Fruit fly (Drosophila melanogaster) whole organism, embryonic: ENCODE measurements around the gene CG8870.

Experiments used
- Aef1 ChIP-seq: fragments of 200-800 bp; sonication (Bioruptor generic); IDR thresholded peaks from 3 replicates; pipeline ENCODE4 v1.3.6; 2022; ENCODE audit warnings: missing biosample characterization, missing genetic modification characterization
- BtbVII ChIP-seq: fragments of 200-800 bp; sonication (Bioruptor generic); optimal IDR thresholded peaks from 3 replicates; lab custom pipeline; 2017; ENCODE audit warnings: missing biosample characterization, mild to moderate bottlenecking, missing genetic modification characterization
- C15 ChIP-seq: fragments of 200-800 bp; sonication (Bioruptor generic); IDR thresholded peaks from 3 replicates; pipeline ENCODE4 v1.3.6; 2022; ENCODE audit warnings: missing biosample characterization, missing genetic modification characterization
- CG13287 ChIP-seq: fragments of 200-800 bp; sonication (Bioruptor generic); IDR thresholded peaks from 2 replicates; pipeline ENCODE4 v1.3.6; 2022; ENCODE audit warnings: missing biosample characterization, missing genetic modification characterization; ENCODE audit not compliant: partially characterized antibody
- CG1602 ChIP-seq: fragments of 200-800 bp; sonication (Bioruptor generic); optimal IDR thresholded peaks from 3 replicates; lab custom pipeline; 2016; ENCODE audit warnings: missing biosample characterization, missing genetic modification characterization
- CG18262 ChIP-seq: fragments of 200-800 bp; optimal IDR thresholded peaks from 3 replicates; lab custom pipeline; 2019; ENCODE audit warnings: missing biosample characterization, mild to moderate bottlenecking, missing genetic modification characterization, moderate library complexity
- CG2199 ChIP-seq: fragments of 200-800 bp; sonication (Bioruptor generic); IDR thresholded peaks from 3 replicates; pipeline ENCODE4 v1.3.6; 2022; ENCODE audit warnings: missing biosample characterization, missing genetic modification characterization
- CG34224 ChIP-seq: fragments of 200-800 bp; sonication (Bioruptor generic); IDR thresholded peaks from 3 replicates; pipeline ENCODE4 v1.3.6; 2022; ENCODE audit warnings: missing biosample characterization, missing genetic modification characterization; ENCODE audit not compliant: partially characterized antibody
- CG34422 ChIP-seq: fragments of 200-800 bp; sonication (Bioruptor generic); IDR thresholded peaks from 3 replicates; pipeline ENCODE4 v1.3.6; 2022; ENCODE audit warnings: missing biosample characterization, missing genetic modification characterization
- CG4730 ChIP-seq: fragments of 200-800 bp; sonication (Bioruptor generic); IDR thresholded peaks from 2 replicates; pipeline ENCODE4 v1.3.6; 2022; ENCODE audit warnings: missing biosample characterization, missing genetic modification characterization
- CG6175 ChIP-seq: fragments of 200-800 bp; sonication (Bioruptor generic); IDR thresholded peaks from 3 replicates; pipeline ENCODE4 v1.3.6; 2022; ENCODE audit warnings: missing biosample characterization, missing genetic modification characterization
- CG6254 ChIP-seq: fragments of 200-800 bp; sonication (Bioruptor generic); optimal IDR thresholded peaks from 3 replicates; lab custom pipeline; 2017; ENCODE audit warnings: mild to moderate bottlenecking, missing biosample characterization, missing genetic modification reagents, missing genetic modification characterization
- CG6654 ChIP-seq: fragments of 200-800 bp; sonication (Bioruptor generic); optimal IDR thresholded peaks from 2 replicates; lab custom pipeline; 2017; ENCODE audit warnings: missing biosample characterization, mild to moderate bottlenecking, missing genetic modification characterization
- CG7357 ChIP-seq: fragments of 200-800 bp; sonication (Bioruptor generic); IDR thresholded peaks from 3 replicates; pipeline ENCODE4 v1.3.6; 2022; ENCODE audit warnings: missing biosample characterization, missing genetic modification characterization
- CG7786 ChIP-seq: fragments of 200-800 bp; sonication (Bioruptor generic); optimal IDR thresholded peaks from 2 replicates; lab custom pipeline; 2016; ENCODE audit warnings: missing biosample characterization, missing genetic modification characterization
- CG7928 ChIP-seq: fragments of 200-800 bp; sonication (Bioruptor generic); optimal IDR thresholded peaks from 2 replicates; lab custom pipeline; 2017; ENCODE audit warnings: missing biosample characterization, mild to moderate bottlenecking, missing genetic modification characterization
- CG7963 ChIP-seq: fragments of 200-800 bp; sonication (Bioruptor generic); IDR thresholded peaks from 3 replicates; pipeline ENCODE4 v1.3.6; 2022; ENCODE audit warnings: missing biosample characterization, missing genetic modification characterization; ENCODE audit not compliant: partially characterized antibody
- CG8281 ChIP-seq: fragments of 200-800 bp; sonication (Bioruptor generic); optimal IDR thresholded peaks from 2 replicates; lab custom pipeline; 2018; ENCODE audit warnings: missing biosample characterization, mild to moderate bottlenecking, missing genetic modification characterization, moderate library complexity
- CG8290 ChIP-seq, 3 experiments: fragments of 200-800 bp; sonication (Bioruptor generic); optimal IDR thresholded peaks; 2 replicates each; lab custom pipeline; 2016 to 2019; ENCODE audit warnings: missing biosample characterization in 3 of 3, missing genetic modification characterization in 3 of 3, mild to moderate bottlenecking in 2 of 3, moderate library complexity in 1 of 3
- CrebB ChIP-seq: fragments of 200-800 bp; sonication (Bioruptor generic); optimal IDR thresholded peaks from 3 replicates; lab custom pipeline; 2018; ENCODE audit warnings: missing biosample characterization, mild to moderate bottlenecking, missing genetic modification characterization
- D19B ChIP-seq: fragments of 200-800 bp; sonication (Bioruptor generic); optimal IDR thresholded peaks from 2 replicates; lab custom pipeline; 2017; ENCODE audit warnings: missing biosample characterization, mild to moderate bottlenecking, missing genetic modification characterization
- Dad ChIP-seq: fragments of 200-800 bp; sonication (Bioruptor generic); optimal IDR thresholded peaks from 3 replicates; lab custom pipeline; 2016; ENCODE audit warnings: missing biosample characterization, missing genetic modification characterization
- Dll ChIP-seq: fragments of 200-800 bp; sonication (Bioruptor generic); IDR thresholded peaks from 4 replicates; pipeline ENCODE4 v1.3.6; 2022; ENCODE audit warnings: missing biosample characterization, missing genetic modification characterization; ENCODE audit not compliant: partially characterized antibody
- ERR ChIP-seq: fragments of 200-800 bp; sonication (Bioruptor generic); optimal IDR thresholded peaks from 2 replicates; lab custom pipeline; 2016; ENCODE audit warnings: missing biosample characterization, missing genetic modification characterization
- Eip74EF ChIP-seq, 2 experiments: fragments of 200-800 bp in 1 of 2; fragments of >200 bp in 1 of 2; sonication (Bioruptor generic) in 1 of 2; optimal IDR thresholded peaks; 2 replicates each; lab custom pipeline; 2017 to 2019; ENCODE audit warnings: missing biosample characterization in 2 of 2, missing genetic modification characterization in 2 of 2, mild to moderate bottlenecking in 1 of 2, moderate library complexity in 1 of 2
- Ets65A ChIP-seq: fragments of 200-800 bp; sonication (Bioruptor generic); peaks from one replicate; lab custom pipeline; 2016; ENCODE audit warnings: missing biosample characterization, missing genetic modification characterization
- Ets97D ChIP-seq: fragments of 200-800 bp; sonication (Bioruptor generic); optimal IDR thresholded peaks from 3 replicates; lab custom pipeline; 2016; ENCODE audit warnings: missing biosample characterization, missing genetic modification characterization
- Lhr ChIP-seq: fragments of 200-800 bp; sonication (Bioruptor generic); optimal IDR thresholded peaks from 3 replicates; lab custom pipeline; 2017; ENCODE audit warnings: mild to moderate bottlenecking, missing biosample characterization, missing genetic modification reagents, missing genetic modification characterization
- Pdp1 ChIP-seq, 2 experiments: fragments of 200-800 bp; sonication (Bioruptor generic); optimal IDR thresholded peaks; 3 replicates each; lab custom pipeline; 2016; ENCODE audit warnings: missing biosample characterization in 2 of 2, missing genetic modification characterization in 2 of 2, mild to moderate bottlenecking in 1 of 2, moderate library complexity in 1 of 2
- Ptx1 ChIP-seq: fragments of 200-800 bp; sonication (Bioruptor generic); IDR thresholded peaks from 2 replicates; pipeline ENCODE4 v1.3.6; 2022; ENCODE audit warnings: missing biosample characterization, missing genetic modification characterization
- Sox102F ChIP-seq: fragments of 200-800 bp; sonication (Bioruptor generic); optimal IDR thresholded peaks from 2 replicates; lab custom pipeline; 2018; ENCODE audit warnings: missing biosample characterization, mild to moderate bottlenecking, missing genetic modification characterization, moderate library complexity
- Taf1 ChIP-seq: fragments of 200-800 bp; sonication (Bioruptor generic); IDR thresholded peaks from 2 replicates; pipeline ENCODE4 v1.3.6; 2022; ENCODE audit warnings: missing biosample characterization, missing genetic modification characterization
- Xrp1 ChIP-seq: fragments of 200-800 bp; sonication (Bioruptor generic); IDR thresholded peaks from 2 replicates; pipeline ENCODE4 v1.3.6; 2022; ENCODE audit warnings: missing biosample characterization, missing genetic modification characterization
- bigmax ChIP-seq: fragments of 200-800 bp; sonication (Bioruptor generic); optimal IDR thresholded peaks from 2 replicates; lab custom pipeline; 2018; ENCODE audit warnings: missing biosample characterization, mild to moderate bottlenecking, missing genetic modification characterization
- bowl ChIP-seq: fragments of 200-800 bp; sonication (Bioruptor generic); IDR thresholded peaks from 2 replicates; pipeline ENCODE4 v1.3.6; 2022; ENCODE audit warnings: missing biosample characterization, missing genetic modification characterization
- dan ChIP-seq: fragments of 200-800 bp; sonication (Bioruptor generic); IDR thresholded peaks from 2 replicates; pipeline ENCODE4 v1.3.6; 2022; ENCODE audit warnings: missing biosample characterization, missing genetic modification characterization
- dysf ChIP-seq: fragments of 200-800 bp; sonication (Bioruptor generic); IDR thresholded peaks from 3 replicates; pipeline ENCODE4 v1.3.6; 2022; ENCODE audit warnings: missing biosample characterization, missing genetic modification characterization
- ems ChIP-seq: fragments of 200-800 bp; sonication (Bioruptor generic); optimal IDR thresholded peaks from 3 replicates; lab custom pipeline; 2016; ENCODE audit warnings: missing biosample characterization, missing genetic modification characterization
- eve ChIP-seq, 2 experiments: fragments of >200 bp; optimal IDR thresholded peaks; 2 replicates each; lab custom pipeline; 2017; ENCODE audit warnings: missing biosample characterization in 2 of 2, missing genetic modification characterization in 2 of 2
- gro ChIP-seq: fragments of 200-800 bp; sonication (Bioruptor generic); optimal IDR thresholded peaks from 2 replicates; lab custom pipeline; 2016; ENCODE audit warnings: missing biosample characterization, missing genetic modification characterization
- gsb-n ChIP-seq: fragments of 200-800 bp; sonication (Bioruptor generic); optimal IDR thresholded peaks from 3 replicates; lab custom pipeline; 2018; ENCODE audit warnings: missing biosample characterization, mild to moderate bottlenecking, missing genetic modification characterization
- klu ChIP-seq: fragments of 200-800 bp; sonication (Bioruptor generic); IDR thresholded peaks from 2 replicates; pipeline ENCODE4 v1.3.6; 2022; ENCODE audit warnings: missing biosample characterization, missing genetic modification characterization
- pan ChIP-seq, 4 experiments: fragments of >200 bp in 3 of 4; fragments of 200-800 bp in 1 of 4; sonication (Bioruptor generic) in 1 of 4; optimal IDR thresholded peaks in 3 of 4; IDR thresholded peaks in 1 of 4; 2 replicates each; pipeline versions ENCODE4 v1.3.6 to Lab custom; 2017 to 2022; ENCODE audit warnings: missing biosample characterization in 2 of 4, missing genetic modification characterization in 2 of 4, mixed read lengths in 1 of 4
- schlank ChIP-seq: fragments of 200-800 bp; sonication (Bioruptor generic); optimal IDR thresholded peaks from 2 replicates; lab custom pipeline; 2018; ENCODE audit warnings: missing biosample characterization, mild to moderate bottlenecking, missing genetic modification characterization
- stc ChIP-seq: fragments of 200-800 bp; sonication (Bioruptor generic); IDR thresholded peaks from 2 replicates; pipeline ENCODE4 v1.3.6; 2022; ENCODE audit warnings: missing biosample characterization, missing genetic modification characterization
- tup ChIP-seq: fragments of 200-800 bp; sonication (Bioruptor generic); optimal IDR thresholded peaks from 2 replicates; lab custom pipeline; 2016; ENCODE audit warnings: missing biosample characterization, mild to moderate bottlenecking, missing genetic modification characterization, moderate library complexity
- twi ChIP-seq: fragments of 200-800 bp; optimal IDR thresholded peaks from 2 replicates; lab custom pipeline; 2019; ENCODE audit warnings: missing biosample characterization, mild to moderate bottlenecking, missing genetic modification characterization, moderate library complexity

The CG8870 gene

dm6 chr3R:13366561-13367518, 12.8 kb upstream of the CG8870 start, which contains the start of gene Elp6 (continued):
- TF ChIP-seq Ptx1 (GFP tag; lab: Robert Waterston, UW) (peak; percentile 69), D19B (GFP tag; lab: Kevin White, UChicago) (peak; percentile 62), tup (no peak), CG4730 (GFP tag; lab: Robert Waterston, UW) (peak; percentile 50; the same call in 1 of the 2 replicates), pan (optimal IDR thresholded peaks at IDR 0.05; lab: Kevin White, UChicago) (no peak), pan (GFP tag; optimal IDR thresholded peaks at IDR 0.05 in 1 of 2, IDR thresholded peaks at IDR 0.05 in 1 of 2) (peak in 1 of 2 experiments; percentile 64), klu (GFP tag; lab: Robert Waterston, UW) (peak; percentile 47; the same call in 1 of the 2 replicates), CG7928 (peak; percentile 46), Ets97D (peak; percentile 21), CG18262 (tag; lab: Kevin White, UChicago) (peak; percentile 62), CG1602 (GFP tag; lab: Kevin White, UChicago) (peak; percentile 67), CG7786 (peak; percentile 35), CrebB (no peak), gro (GFP tag; lab: Kevin White, UChicago) (peak; percentile 44), Dll (GFP tag; lab: Robert Waterston, UW) (no peak), Aef1 (GFP tag; lab: Robert Waterston, UW) (peak; percentile 63), ems (GFP tag; lab: Kevin White, UChicago) (peak; percentile 38), bigmax (GFP tag; lab: Kevin White, UChicago) (no peak), C15 (GFP tag; lab: Robert Waterston, UW) (0 out of 3 replicates have a peak, but pooled peaks have one; percentile 19), CG8281 (tag; lab: Kevin White, UChicago) (peak; percentile 42), CG8290 (GFP tag; optimal IDR thresholded peaks at IDR 0.05; lab: Kevin White, UChicago) (no peak), CG8290 (tag; optimal IDR thresholded peaks at IDR 0.05; lab: Kevin White, UChicago) (peak in 1 of 2 experiments; percentile 62), gsb-n (tag; lab: Kevin White, UChicago) (no peak), BtbVII (peak; percentile 41), CG13287 (no peak; the same call in 1 of the 2 replicates), eve (GFP tag; optimal IDR thresholded peaks at IDR 0.05; lab: Kevin White, UChicago) (peak in 1 of 2 experiments; percentile 62), ERR (GFP tag; lab: Kevin White, UChicago) (no peak), Dad (GFP tag; lab: Kevin White, UChicago) (no peak), Xrp1 (peak; percentile 51; the same call in 1 of the 2 replicates), CG7357 (GFP tag; lab: Robert Waterston, UW) (no peak), Sox102F (GFP tag; lab: Kevin White, UChicago) (peak; percentile 69), Pdp1 (GFP tag; optimal IDR thresholded peaks at IDR 0.05; lab: Kevin White, UChicago) (peak; percentile 44 to 60), CG6654 (GFP tag; lab: Kevin White, UChicago) (peak; percentile 34), CG34224 (GFP tag; lab: Robert Waterston, UW) (no peak), bowl (GFP tag; lab: Robert Waterston, UW) (no peak), schlank (tag; lab: Kevin White, UChicago) (no peak), Taf1 (GFP tag; lab: Robert Waterston, UW) (no peak), CG2199 (no peak), CG7963 (GFP tag; lab: Robert Waterston, UW) (no peak), dysf (GFP tag; lab: Robert Waterston, UW) (peak; percentile 76), Lhr (GFP tag; lab: Kevin White, UChicago) (no peak), CG6254 (GFP tag; lab: Kevin White, UChicago) (no peak), Eip74EF (GFP tag; optimal IDR thresholded peaks at IDR 0.05; lab: Kevin White, UChicago) (peak in 1 of 2 experiments; percentile 25), CG6175 (GFP tag; lab: Robert Waterston, UW) (no peak), twi (tag; lab: Kevin White, UChicago) (no peak), dan (GFP tag; lab: Robert Waterston, UW) (no peak), stc (peak; percentile 51), Ets65A (peak; percentile 90), CG34422 (GFP tag; lab: Robert Waterston, UW) (peak; percentile 61)
